Fruit fly (Drosophila melanogaster): ENCODE measurements around the gene CG14352.

The CG14352 gene

DNA sequence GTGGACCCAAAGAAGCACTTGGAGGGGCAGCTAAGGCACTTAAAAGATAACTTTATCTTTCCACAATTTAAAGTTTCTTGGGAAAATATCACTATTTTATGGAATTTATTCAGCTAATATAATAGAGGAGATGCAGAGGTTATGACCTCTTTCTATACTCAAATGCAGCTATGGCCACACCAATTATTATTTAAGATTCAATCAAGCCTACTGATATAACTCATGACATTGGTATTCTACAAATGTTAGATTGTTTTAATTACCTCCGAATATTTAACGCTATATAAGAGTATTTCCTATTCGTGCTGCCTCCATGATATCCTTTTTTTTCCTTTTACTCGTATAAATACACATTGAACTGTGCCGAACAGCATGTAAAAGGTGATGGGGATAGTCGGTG lies 37.2 kb upstream of the CG14352 start (continued):
- no peak for TF ChIP-seq CG6854 (GFP tag; optimal IDR thresholded peaks at IDR 0.05)
- TF ChIP-seq CG10631 (GFP tag; optimal IDR thresholded peaks at IDR 0.05): peak; percentile 31
- peak; percentile 42 for TF ChIP-seq CG6808 (GFP tag; optimal IDR thresholded peaks at IDR 0.05)
- peak; percentile 66 for TF ChIP-seq fd59A (GFP tag; optimal IDR thresholded peaks at IDR 0.05)
- TF ChIP-seq dac (GFP tag; optimal IDR thresholded peaks at IDR 0.05): no peak
- no peak for TF ChIP-seq acj6 (GFP tag; optimal IDR thresholded peaks at IDR 0.05)

DNA sequence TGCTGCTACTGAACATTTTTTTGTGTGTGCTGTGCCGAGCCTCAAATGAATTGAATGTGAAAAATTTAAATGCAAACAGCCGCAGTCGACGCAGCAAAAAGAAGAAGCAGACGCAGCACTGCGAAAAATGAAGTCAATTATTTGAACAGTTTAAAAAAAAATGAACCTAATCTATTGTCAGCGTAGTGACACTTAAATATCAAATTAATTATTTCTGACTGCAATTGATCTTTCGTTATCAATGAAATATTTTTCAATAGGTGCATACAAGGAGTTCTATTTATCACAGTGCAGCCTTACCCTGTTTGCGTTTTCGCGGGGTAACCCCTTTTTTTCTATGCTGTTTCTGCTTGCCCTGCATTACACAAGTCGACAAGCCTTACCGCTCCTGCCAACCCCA lies 35.6 kb upstream of the CG14352 start:
- peak; percentile 83 for TF ChIP-seq Eip75B (GFP tag; optimal IDR thresholded peaks at IDR 0.05)
- TF ChIP-seq CG8319 (GFP tag; optimal IDR thresholded peaks at IDR 0.05): peak; percentile 43
- no peak for TF ChIP-seq CG6854 (GFP tag; optimal IDR thresholded peaks at IDR 0.05)
- peak; percentile 55 for TF ChIP-seq esn (GFP tag; optimal IDR thresholded peaks at IDR 0.05)
- TF ChIP-seq CG31627 (GFP tag; optimal IDR thresholded peaks at IDR 0.05): peak; percentile 75
- TF ChIP-seq fd59A (GFP tag; optimal IDR thresholded peaks at IDR 0.05): peak; percentile 42
- peak; percentile 76 for TF ChIP-seq CG3032 (tag; optimal IDR thresholded peaks at IDR 0.05)
- peak; percentile 84 for TF ChIP-seq CG6276 (GFP tag; optimal IDR thresholded peaks at IDR 0.05)
- TF ChIP-seq Eip78C (GFP tag): peak; percentile 93
- peak; percentile 91 for TF ChIP-seq CG15336 (GFP tag; IDR thresholded peaks at IDR 0.05)
- TF ChIP-seq fd85E (GFP tag; optimal IDR thresholded peaks at IDR 0.05): no peak
- peak; percentile 71 for TF ChIP-seq Ets96B (tag; optimal IDR thresholded peaks at IDR 0.05)
- TF ChIP-seq pdm3 (GFP tag; optimal IDR thresholded peaks at IDR 0.05): peak; percentile 67
- TF ChIP-seq CG10631 (GFP tag; optimal IDR thresholded peaks at IDR 0.05): peak; percentile 79
- no peak for TF ChIP-seq Blimp-1 (GFP tag; optimal IDR thresholded peaks at IDR 0.05)
- TF ChIP-seq salr (GFP tag; optimal IDR thresholded peaks at IDR 0.05): peak; percentile 30 to 71
- TF ChIP-seq Met (GFP tag; optimal IDR thresholded peaks at IDR 0.05): peak; percentile 52
- TF ChIP-seq lz (GFP tag; optimal IDR thresholded peaks at IDR 0.05): peak; percentile 80
- peak; percentile 91 for TF ChIP-seq CG6163 (GFP tag; IDR thresholded peaks at IDR 0.05)
- peak; percentile 89 for TF ChIP-seq Hr4 (GFP tag; optimal IDR thresholded peaks at IDR 0.05)
- peak; percentile 79 for TF ChIP-seq Gug (GFP tag; IDR thresholded peaks at IDR 0.05)
- TF ChIP-seq achi (GFP tag; optimal IDR thresholded peaks at IDR 0.05): peak; percentile 85
- peak; percentile 65 for TF ChIP-seq CG7368 (GFP tag; optimal IDR thresholded peaks at IDR 0.05)
- no peak for TF ChIP-seq vri (GFP tag; optimal IDR thresholded peaks at IDR 0.05)
- TF ChIP-seq Sox14 (GFP tag; optimal IDR thresholded peaks at IDR 0.05): peak; percentile 74
- peak; percentile 53 for TF ChIP-seq dsx (GFP tag; optimal IDR thresholded peaks at IDR 0.05; ENCODE audit: poor library complexity, severe bottlenecking)
- TF ChIP-seq CG6808 (GFP tag; optimal IDR thresholded peaks at IDR 0.05): peak; percentile 56
- TF ChIP-seq net (GFP tag; optimal IDR thresholded peaks at IDR 0.05): peak; percentile 61
- peak; percentile 23 to 65 for TF ChIP-seq ss (GFP tag; optimal IDR thresholded peaks at IDR 0.05)
- TF ChIP-seq CG10669 (GFP tag; optimal IDR thresholded peaks at IDR 0.05): peak; percentile 71
- peak; percentile 82 for TF ChIP-seq CG11294 (GFP tag; IDR thresholded peaks at IDR 0.05)
- TF ChIP-seq Sox15 (GFP tag; optimal IDR thresholded peaks at IDR 0.05): peak; percentile 62
- peak; percentile 36 for TF ChIP-seq Sox102F (GFP tag; optimal IDR thresholded peaks at IDR 0.05)
- peak; percentile 66 for TF ChIP-seq spab (GFP tag; optimal IDR thresholded peaks at IDR 0.05)
- peak; percentile 83 for TF ChIP-seq CG8119 (GFP tag; IDR thresholded peaks at IDR 0.05)
- peak; percentile 63 for TF ChIP-seq CG16779 (tag; optimal IDR thresholded peaks at IDR 0.05)
- peak; percentile 51 for TF ChIP-seq CG11902 (GFP tag; optimal IDR thresholded peaks at IDR 0.05)
- peak; percentile 82 for TF ChIP-seq cyc (GFP tag; optimal IDR thresholded peaks at IDR 0.05)
- peak; percentile 79 for TF ChIP-seq topi (GFP tag; optimal IDR thresholded peaks at IDR 0.05)
- peak; percentile 68 for TF ChIP-seq CG8632 (GFP tag; optimal IDR thresholded peaks at IDR 0.05)
- TF ChIP-seq CG32006 (GFP tag; optimal IDR thresholded peaks at IDR 0.05): peak; percentile 90
- TF ChIP-seq Hr38 (GFP tag; optimal IDR thresholded peaks at IDR 0.05): no peak
- TF ChIP-seq eg (GFP tag; IDR thresholded peaks at IDR 0.05): peak; percentile 89
- peak; percentile 75 for TF ChIP-seq Lpt (GFP tag; optimal IDR thresholded peaks at IDR 0.05)
- TF ChIP-seq CG6792 (GFP tag; optimal IDR thresholded peaks at IDR 0.05): peak; percentile 31
- TF ChIP-seq CG11762 (GFP tag; optimal IDR thresholded peaks at IDR 0.05; ENCODE audit: insufficient read depth): peak; percentile 73
- peak; percentile 84 for TF ChIP-seq acj6 (GFP tag; optimal IDR thresholded peaks at IDR 0.05)
- peak; percentile 55 for TF ChIP-seq CG1621 (tag; optimal IDR thresholded peaks at IDR 0.05)
- peak; percentile 53 for TF ChIP-seq dac (GFP tag; optimal IDR thresholded peaks at IDR 0.05)

All from whole organism, prepupa.